Worm (Caenorhabditis elegans): ENCODE measurements around the gene H23L24.1.
"Not testable (repeated sequence)": the region's sequence is repeated elsewhere in the genome, so short reads cannot be mapped to it uniquely, and the experiment has no call there.

H23L24.1 gene

ce11 chrIV:8718153-8718552 lies at the start of gene H23L24.1:
TSS of gene H23L24.1 (plus strand) at chrIV:8718453.
- no peak for TF ChIP-seq him-1 (tag; optimal IDR thresholded peaks at IDR 0.05)
- no peak for TF ChIP-seq W03F9.2 (tag; optimal IDR thresholded peaks at IDR 0.05)
- TF ChIP-seq dao-5 (tag; optimal IDR thresholded peaks at IDR 0.05), result no peak

DNA sequence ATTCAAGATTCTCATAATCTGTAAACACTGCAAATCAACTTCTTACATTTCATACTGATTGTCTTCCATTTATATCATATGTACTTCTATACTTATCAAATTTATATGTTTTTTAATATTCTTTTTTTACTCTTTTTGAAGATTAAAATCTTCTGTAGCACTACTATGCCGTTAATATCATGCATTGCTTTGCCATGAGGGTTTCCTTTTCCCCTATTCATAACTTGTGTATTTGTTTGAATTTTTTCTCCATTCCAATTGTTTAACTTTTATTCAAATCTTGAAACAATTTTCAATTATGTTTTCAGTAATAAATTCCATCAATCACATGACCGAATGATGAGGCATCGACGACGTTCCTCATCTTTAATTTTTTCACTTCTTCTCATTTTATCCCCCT lies 49.6 kb upstream of the H23L24.1 start, which contains the start of gene cdh-5:
cdh-5 (plus strand) TSS at position 301 of the 400 bp plus-strand sequence.
- TF ChIP-seq him-1 (tag; optimal IDR thresholded peaks at IDR 0.05) (no peak), dao-5 (tag; optimal IDR thresholded peaks at IDR 0.05) (no peak), W03F9.2 (tag; optimal IDR thresholded peaks at IDR 0.05) (no peak)

- no peak for TF ChIP-seq W03F9.2 (tag; optimal IDR thresholded peaks at IDR 0.05)
- TF ChIP-seq him-1 (tag; optimal IDR thresholded peaks at IDR 0.05), result no peak
- TF ChIP-seq dao-5 (tag; optimal IDR thresholded peaks at IDR 0.05), result no peak
These were observed 44.4 kb upstream of the H23L24.1 start for ce11 chrIV:8673733-8674375.

DNA sequence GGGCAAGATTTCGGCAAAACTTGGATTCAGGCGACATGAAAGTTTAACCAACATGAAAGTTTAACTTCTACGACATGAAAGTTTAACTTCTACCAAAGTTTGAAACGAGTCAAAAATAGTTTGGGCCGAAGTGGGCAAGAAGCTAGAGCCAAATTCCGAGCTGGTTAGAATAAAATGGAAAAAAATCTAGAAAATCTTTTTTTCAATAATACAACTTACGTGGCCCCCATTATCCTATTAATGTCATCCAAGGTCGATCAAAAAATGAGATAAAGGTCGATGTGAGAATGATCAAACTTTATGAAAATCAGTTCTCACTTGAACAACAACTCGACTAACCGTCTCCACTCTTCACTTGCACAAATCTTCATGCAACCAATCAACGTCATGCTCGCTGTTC lies 41.0 kb upstream of the H23L24.1 start, which contains the start of gene F08B4.8:
F08B4.8 (plus strand) TSS at position 301 of the 400 bp plus-strand sequence.
- TF ChIP-seq W03F9.2 (tag; optimal IDR thresholded peaks at IDR 0.05) (no peak), him-1 (tag; optimal IDR thresholded peaks at IDR 0.05) (no peak), dao-5 (tag; optimal IDR thresholded peaks at IDR 0.05) (no peak)

DNA sequence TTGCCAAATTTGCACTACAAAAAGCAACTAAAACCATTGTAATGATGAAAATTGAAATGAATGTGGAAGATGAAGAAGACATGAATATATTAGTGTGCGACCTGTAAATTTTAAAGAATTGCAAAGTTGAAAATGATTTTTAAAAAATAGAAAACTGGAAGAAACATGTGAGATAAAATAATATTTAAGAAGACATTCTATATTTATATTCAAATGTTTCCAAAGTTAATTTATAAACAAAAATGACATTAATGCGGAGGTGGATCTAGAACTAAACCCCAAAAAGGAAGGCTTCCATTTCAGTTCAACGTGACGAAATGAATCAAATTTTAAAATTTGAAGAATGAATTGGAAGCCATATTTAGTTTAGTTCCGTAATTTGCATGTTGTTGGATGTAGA lies 39.0 kb upstream of the H23L24.1 start, which contains the start of gene nlp-60:
nlp-60 (minus strand) TSS at position 101 of the 400 bp plus-strand sequence.
- no peak for TF ChIP-seq dao-5 (tag; optimal IDR thresholded peaks at IDR 0.05)
- TF ChIP-seq W03F9.2 (tag; optimal IDR thresholded peaks at IDR 0.05), result no peak
- TF ChIP-seq him-1 (tag; optimal IDR thresholded peaks at IDR 0.05), result no peak

DNA sequence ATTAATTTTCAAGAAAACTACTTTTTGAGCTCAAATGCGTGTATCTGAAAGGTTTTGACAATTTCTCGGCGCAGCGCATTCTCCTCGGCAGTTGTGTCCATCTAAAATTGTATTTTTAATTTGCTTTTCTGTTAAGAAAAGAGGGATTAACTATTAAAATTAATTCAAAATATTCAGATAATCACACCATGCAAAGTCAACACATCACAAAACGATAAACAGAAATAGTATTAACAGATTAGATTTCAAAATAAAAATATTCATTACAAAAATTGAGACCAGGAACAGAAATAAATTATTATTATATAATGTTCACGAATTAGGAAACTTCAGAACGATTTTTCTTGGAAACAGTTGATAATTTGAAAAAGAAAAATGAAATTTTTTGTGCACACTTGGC lies 31.7 kb upstream of the H23L24.1 start, which contains the start of gene pole-2:
pole-2 (minus strand) TSS at position 101 of the 400 bp plus-strand sequence.
- TF ChIP-seq W03F9.2 (tag; optimal IDR thresholded peaks at IDR 0.05) (no peak), him-1 (tag; optimal IDR thresholded peaks at IDR 0.05) (no peak), dao-5 (tag; optimal IDR thresholded peaks at IDR 0.05) (no peak)

ce11 chrIV:8686966-8687365 lies 31.3 kb upstream of the H23L24.1 start:
- TF ChIP-seq him-1 (tag; optimal IDR thresholded peaks at IDR 0.05) (no peak), dao-5 (tag; optimal IDR thresholded peaks at IDR 0.05) (no peak), W03F9.2 (tag; optimal IDR thresholded peaks at IDR 0.05) (no peak)

- TF ChIP-seq W03F9.2 (tag; optimal IDR thresholded peaks at IDR 0.05) (peak; percentile 85), him-1 (tag; optimal IDR thresholded peaks at IDR 0.05) (no peak)
These were observed 30.6 kb upstream of the H23L24.1 start, which contains the start of gene snrp-3 for ce11 chrIV:8687605-8688191. TSS of gene snrp-3 (minus strand) at chrIV:8687810.

DNA sequence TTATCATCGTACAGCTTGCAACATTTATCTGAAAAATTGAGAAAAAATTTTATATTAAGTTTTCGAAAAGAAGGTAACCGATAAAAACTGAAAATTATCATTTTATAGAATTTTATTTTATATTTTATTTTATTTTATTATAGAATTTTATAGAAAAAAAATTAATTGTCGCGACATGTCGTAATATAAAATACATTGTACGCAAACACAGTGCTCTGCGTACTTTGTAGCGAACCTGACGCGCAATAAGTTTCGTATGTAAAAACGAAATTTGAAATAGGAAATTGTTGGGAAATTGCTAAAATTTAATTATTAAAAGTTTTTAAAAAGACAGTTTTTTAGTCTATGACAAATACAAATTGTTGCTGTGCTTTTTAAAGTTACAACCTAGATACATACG lies 26.8 kb upstream of the H23L24.1 start, which contains the start of the genes hst-1 and ints-6:
hst-1 (minus strand) TSS at position 28 of the 400 bp plus-strand sequence.
ints-6 (plus strand) TSS at position 260 of the 400 bp plus-strand sequence.
- peak; percentile 65 for TF ChIP-seq W03F9.2 (tag; optimal IDR thresholded peaks at IDR 0.05)
- no peak for TF ChIP-seq dao-5 (tag; optimal IDR thresholded peaks at IDR 0.05)

ce11 chrIV:8697436-8697835 lies 20.8 kb upstream of the H23L24.1 start, which contains the start of gene ttll-11:
TSS of gene ttll-11 (plus strand) at chrIV:8697736.
- TF ChIP-seq him-1 (tag; optimal IDR thresholded peaks at IDR 0.05) (no peak), W03F9.2 (tag; optimal IDR thresholded peaks at IDR 0.05) (no peak), dao-5 (tag; optimal IDR thresholded peaks at IDR 0.05) (no peak)

DNA sequence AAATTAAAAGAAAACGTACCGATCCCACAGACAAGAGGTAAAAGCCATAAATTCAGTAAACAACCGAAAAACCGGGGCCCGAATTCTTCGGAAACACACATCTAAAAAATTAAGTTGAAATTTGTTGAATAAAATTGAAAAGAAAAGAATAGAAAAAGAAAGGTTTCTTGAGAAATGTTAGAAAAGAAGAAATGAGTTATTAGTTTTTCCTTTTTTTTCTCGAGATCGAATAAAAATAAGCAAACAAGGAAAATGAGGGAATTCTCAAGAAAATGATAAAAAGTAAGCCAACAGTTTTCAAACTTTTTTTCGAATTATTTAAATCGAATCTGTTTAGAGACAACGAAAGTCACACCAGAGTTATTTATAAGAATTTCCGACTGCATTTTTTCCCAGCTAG lies 12.7 kb upstream of the H23L24.1 start, which contains the start of gene H23L24.4:
H23L24.4 (minus strand) TSS at position 101 of the 400 bp plus-strand sequence.
- TF ChIP-seq dao-5 (tag; optimal IDR thresholded peaks at IDR 0.05), result no peak
- no peak for TF ChIP-seq W03F9.2 (tag; optimal IDR thresholded peaks at IDR 0.05)
- TF ChIP-seq him-1 (tag; optimal IDR thresholded peaks at IDR 0.05), result no peak

ce11 chrIV:8708046-8708445 lies 10.2 kb upstream of the H23L24.1 start:
- TF ChIP-seq him-1 (tag; optimal IDR thresholded peaks at IDR 0.05) (no peak), W03F9.2 (tag; optimal IDR thresholded peaks at IDR 0.05) (no peak), dao-5 (tag; optimal IDR thresholded peaks at IDR 0.05) (no peak)

DNA sequence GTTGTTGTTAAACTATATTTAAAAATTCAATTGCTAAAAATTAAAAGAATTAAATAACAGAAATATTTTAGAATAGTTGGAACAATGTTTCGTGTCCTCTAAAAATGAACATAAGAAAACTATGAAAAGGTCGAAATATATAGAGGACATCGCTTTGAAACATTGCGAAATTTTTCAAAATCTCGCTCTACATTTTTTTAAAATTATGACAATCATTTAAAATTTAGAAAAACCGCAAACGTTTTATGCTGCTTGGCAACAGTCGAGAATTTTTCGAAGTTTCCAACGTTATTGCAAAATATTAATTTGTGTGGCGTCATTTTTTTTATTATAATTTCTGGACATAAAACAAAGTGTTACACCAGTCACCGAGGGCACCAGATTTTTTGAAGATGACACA lies 3.2 kb upstream of the H23L24.1 start, which contains the start of the genes parg-2 and ipla-5:
parg-2 (minus strand) TSS at position 101 of the 400 bp plus-strand sequence.
ipla-5 (plus strand) TSS at position 216 of the 400 bp plus-strand sequence.
- not testable (repeated sequence) for TF ChIP-seq him-1, W03F9.2, dao-5 (tag; optimal IDR thresholded peaks at IDR 0.05)

DNA sequence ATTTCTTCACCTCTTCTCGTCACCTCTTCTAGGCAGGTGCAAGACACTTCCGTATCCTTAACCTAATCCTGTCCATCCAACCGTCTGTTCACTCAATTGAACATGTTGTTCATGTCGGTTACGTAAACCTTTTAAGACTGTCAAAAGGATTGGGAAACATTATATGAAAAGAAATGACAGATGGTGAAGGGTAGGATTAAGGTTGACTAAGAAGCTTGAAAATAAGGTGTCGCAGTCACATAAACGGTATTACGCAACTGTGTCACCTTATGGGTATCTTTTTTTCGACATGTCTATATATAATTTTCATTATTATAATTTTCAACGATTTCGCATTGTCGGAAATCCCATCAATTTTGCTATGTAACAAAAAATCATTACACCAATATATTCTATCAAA lies 4.5 kb downstream of the H23L24.1 start:
- TF ChIP-seq W03F9.2 (tag; optimal IDR thresholded peaks at IDR 0.05) (no peak), him-1 (tag; optimal IDR thresholded peaks at IDR 0.05) (no peak)

All from whole organism, L4/young adult.